Worm (Caenorhabditis elegans) whole organism, L1 larva: ENCODE results near the gene nuo-5.

Experiments
- aly-2 ChIP-seq: fragments of 150-350 bp; optimal IDR thresholded peaks from 2 replicates; lab custom pipeline; 2014; ENCODE audit warnings: missing biosample characterization, missing genetic modification characterization
- ama-1 ChIP-seq: fragments of 150-350 bp; optimal IDR thresholded peaks from 2 replicates; lab custom pipeline; 2014
- elt-3 ChIP-seq, 6 experiments: fragments of 150-350 bp in 1 of 6; sonication (generic microtip); optimal IDR thresholded peaks; 2 replicates each; lab custom pipeline; 2017 to 2018; ENCODE audit warnings: missing biosample characterization in 6 of 6, missing genetic modification characterization in 6 of 6, inconsistent platforms in 1 of 6
- fkh-10 ChIP-seq: sonication (generic microtip); optimal IDR thresholded peaks from 2 replicates; lab custom pipeline; 2017; ENCODE audit warnings: missing biosample characterization, missing genetic modification reagents, missing genetic modification characterization
- lin-13 ChIP-seq: fragments of 150-350 bp; optimal IDR thresholded peaks from 2 replicates; lab custom pipeline; 2014; ENCODE audit warnings: missing biosample characterization, missing genetic modification reagents, missing genetic modification characterization
- lin-14 ChIP-seq: fragments of 200-800 bp; sonication (Bioruptor generic); optimal IDR thresholded peaks from 2 replicates; lab custom pipeline; 2018; ENCODE audit warnings: mild to moderate bottlenecking, missing genetic modification characterization, moderate library complexity, missing compliant biosample characterization
- lin-39 ChIP-seq: fragments of 150-350 bp; optimal IDR thresholded peaks from 2 replicates; lab custom pipeline; 2014; ENCODE audit warnings: missing biosample characterization, missing genetic modification reagents, missing genetic modification characterization
- nhr-28 ChIP-seq: fragments of 150-350 bp; optimal IDR thresholded peaks from 2 replicates; lab custom pipeline; 2014; ENCODE audit warnings: missing biosample characterization, missing genetic modification characterization
- nhr-77 ChIP-seq: fragments of 150-350 bp; optimal IDR thresholded peaks from 2 replicates; lab custom pipeline; 2014; ENCODE audit warnings: missing biosample characterization, missing genetic modification characterization
- nhr-84 ChIP-seq: sonication (generic microtip); optimal IDR thresholded peaks from 2 replicates; lab custom pipeline; 2017; ENCODE audit warnings: missing biosample characterization, missing genetic modification characterization
- nhr-90 ChIP-seq: sonication (generic microtip); optimal IDR thresholded peaks from 2 replicates; lab custom pipeline; 2016; ENCODE audit warnings: mild to moderate bottlenecking, missing genetic modification characterization, missing compliant biosample characterization; ENCODE audit not compliant: poor library complexity

DNA sequence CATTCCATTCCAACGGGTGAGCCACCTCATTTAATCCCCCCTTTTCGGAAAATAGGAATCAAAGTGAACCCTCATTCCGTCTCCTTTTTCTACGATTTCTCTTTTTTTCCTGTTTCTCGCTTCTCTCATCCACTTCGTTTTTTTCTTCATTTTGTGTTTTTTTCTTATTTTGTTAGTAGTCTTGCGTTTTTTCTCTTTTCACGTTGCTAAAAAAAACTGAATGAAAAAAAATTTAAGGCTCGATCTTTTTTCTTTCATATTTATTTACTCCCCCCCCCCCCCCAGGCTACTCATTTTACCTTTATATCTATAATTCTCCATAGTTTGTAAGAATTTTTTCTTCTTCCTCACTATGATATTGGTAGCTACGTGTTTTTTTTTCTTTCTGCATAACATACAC lies 21.1 kb upstream of the nuo-5 start:
- TF ChIP-seq nhr-77 (tag; lab: Kevin White, UChicago), result no peak
- no peak for TF ChIP-seq nhr-28 (tag; lab: Kevin White, UChicago)
- no peak for TF ChIP-seq lin-13
- no peak for TF ChIP-seq nhr-84 (tag; lab: Kevin White, UChicago)
- no peak for TF ChIP-seq ama-1
- TF ChIP-seq lin-14, result no peak
- no peak for TF ChIP-seq aly-2 (tag; lab: Kevin White, UChicago)
- no peak for TF ChIP-seq nhr-90
- no peak for TF ChIP-seq elt-3 (tag; optimal IDR thresholded peaks at IDR 0.05; lab: Kevin White, UChicago)
- TF ChIP-seq fkh-10 (GFP tag; lab: Kevin White, UChicago), result no peak
- TF ChIP-seq lin-39 (tag; lab: Kevin White, UChicago), result no peak
